4 fruit fly cellular contexts compared by ENCODE assay signal in genomic region chrX:10247366-10247765, dm6.
TF ChIP-seq lines count a peak whose summit lies in the region.

No protein-coding gene starts in this region.

- no peak for TF ChIP-seq CTCF in whole organism, embryonic (GFP tag; optimal IDR thresholded peaks at IDR 0.05; lab: Kevin White, UChicago)

TF ChIP-seq in whole organism, adult, 20 proteins besides CTCF, POLR2A, EP300 and RAD21:
- no peak for TF ChIP-seq cnc (optimal IDR thresholded peaks at IDR 0.05; lab: Kevin White, UChicago)
- TF ChIP-seq Mnt (GFP tag; optimal IDR thresholded peaks at IDR 0.05; lab: Kevin White, UChicago) = peak; percentile 1

TF ChIP-seq in whole organism, embryonic, 481 proteins besides CTCF, POLR2A, EP300 and RAD21 (continues in another document):
- TF ChIP-seq Fer1 (GFP tag; optimal IDR thresholded peaks at IDR 0.05; lab: Kevin White, UChicago) = no peak
- TF ChIP-seq wek (GFP tag; optimal IDR thresholded peaks at IDR 0.05; lab: Kevin White, UChicago) = no peak
- TF ChIP-seq crol (GFP tag; IDR thresholded peaks at IDR 0.05; lab: Robert Waterston, UW) = peak; percentile 93
- TF ChIP-seq ac (GFP tag; optimal IDR thresholded peaks at IDR 0.05; lab: Kevin White, UChicago) = no peak
- TF ChIP-seq CG2129 (GFP tag; IDR thresholded peaks at IDR 0.05; lab: Robert Waterston, UW; ENCODE audit: partially characterized antibody) = no peak
- no peak for TF ChIP-seq Elba2 (GFP tag; optimal IDR thresholded peaks at IDR 0.05; lab: Kevin White, UChicago)
- no peak for TF ChIP-seq CG11560 (tag; IDR thresholded peaks at IDR 0.05; lab: Robert Waterston, UW)
- no peak for TF ChIP-seq cwo (GFP tag; optimal IDR thresholded peaks at IDR 0.05; lab: Kevin White, UChicago)
- no peak for TF ChIP-seq CG30403 (GFP tag; optimal IDR thresholded peaks at IDR 0.05; lab: Kevin White, UChicago)
- no peak for TF ChIP-seq az2 (GFP tag; optimal IDR thresholded peaks at IDR 0.05; lab: Kevin White, UChicago)
- no peak for TF ChIP-seq CG3163 (GFP tag; optimal IDR thresholded peaks at IDR 0.05; lab: Kevin White, UChicago)
- TF ChIP-seq Neu2 (GFP tag; optimal IDR thresholded peaks at IDR 0.05; lab: Kevin White, UChicago; ENCODE audit: borderline replicate concordance) = no peak
- TF ChIP-seq sd (tag; optimal IDR thresholded peaks at IDR 0.05; lab: Kevin White, UChicago) = peak; percentile 75
- TF ChIP-seq CG17328 (GFP tag; IDR thresholded peaks at IDR 0.05; lab: Robert Waterston, UW) = no peak
- no peak for TF ChIP-seq fru (optimal IDR thresholded peaks at IDR 0.05; lab: Kevin White, UChicago)
- TF ChIP-seq cg (GFP tag; optimal IDR thresholded peaks at IDR 0.05; lab: Kevin White, UChicago) = peak; percentile 51
- TF ChIP-seq Med (GFP tag; lab: Kevin White, UChicago) = peak; percentile 60
- no peak for TF ChIP-seq CG12659 (GFP tag; optimal IDR thresholded peaks at IDR 0.05; lab: Kevin White, UChicago)
- peak; percentile 45 for TF ChIP-seq CG1832 (GFP tag; optimal IDR thresholded peaks at IDR 0.05; lab: Kevin White, UChicago)
- no peak for TF ChIP-seq CG14965 (GFP tag; optimal IDR thresholded peaks at IDR 0.05; lab: Kevin White, UChicago; ENCODE audit: borderline replicate concordance)
- no peak for TF ChIP-seq H2.0 (GFP tag; IDR thresholded peaks at IDR 0.05; lab: Robert Waterston, UW)
- TF ChIP-seq sens (GFP tag; lab: Kevin White, UChicago) = peak; percentile 31
- no peak for TF ChIP-seq CG43689 (GFP tag; IDR thresholded peaks at IDR 0.05; lab: Robert Waterston, UW)
- no peak for TF ChIP-seq CG6689 (GFP tag; IDR thresholded peaks at IDR 0.05; lab: Robert Waterston, UW)
- TF ChIP-seq Mrtf (GFP tag; IDR thresholded peaks at IDR 0.05; lab: Robert Waterston, UW) = no peak
- TF ChIP-seq CG15269 (tag; optimal IDR thresholded peaks at IDR 0.05; lab: Kevin White, UChicago) = no peak
- no peak for TF ChIP-seq sr (GFP tag; IDR thresholded peaks at IDR 0.05; lab: Robert Waterston, UW)
- TF ChIP-seq Ada2b (GFP tag; IDR thresholded peaks at IDR 0.05; lab: Robert Waterston, UW) = no peak
- TF ChIP-seq kay (GFP tag; optimal IDR thresholded peaks at IDR 0.05; lab: Kevin White, UChicago) = no peak
- no peak for TF ChIP-seq Lim3 (GFP tag; IDR thresholded peaks at IDR 0.05; lab: Robert Waterston, UW)
- no peak for TF ChIP-seq Spps (tag; optimal IDR thresholded peaks at IDR 0.05; lab: Kevin White, UChicago)
- no peak for TF ChIP-seq Hsf (GFP tag; optimal IDR thresholded peaks at IDR 0.05; lab: Kevin White, UChicago)

TF ChIP-seq in whole organism, prepupa, 60 proteins besides CTCF, POLR2A, EP300 and RAD21:
- TF ChIP-seq CG6276 (GFP tag; optimal IDR thresholded peaks at IDR 0.05; lab: Kevin White, UChicago) (peak; percentile 24), spab (GFP tag; optimal IDR thresholded peaks at IDR 0.05; lab: Kevin White, UChicago) (no peak), Eip78C (GFP tag; lab: Kevin White, UChicago) (peak; percentile 33), Sox15 (GFP tag; optimal IDR thresholded peaks at IDR 0.05; lab: Kevin White, UChicago) (no peak)
TF ChIP-seq in whole organism, prepupa: peak in this region for 2.

TF ChIP-seq in whole organism, pupa, 21 proteins besides CTCF, POLR2A, EP300 and RAD21:
- TF ChIP-seq Snoo (tag; optimal IDR thresholded peaks at IDR 0.05; lab: Kevin White, UChicago) (no peak), Ets98B (GFP tag; IDR thresholded peaks at IDR 0.05; lab: Robert Waterston, UW) (peak; percentile 30; the same call in 1 of the 2 replicates), CG10348 (GFP tag; IDR thresholded peaks at IDR 0.05; lab: Robert Waterston, UW) (no peak), CG14655 (GFP tag; optimal IDR thresholded peaks at IDR 0.05; lab: Kevin White, UChicago) (no peak), rn (GFP tag; IDR thresholded peaks at IDR 0.05; lab: Robert Waterston, UW) (no peak), CG34367 (tag; optimal IDR thresholded peaks at IDR 0.05; lab: Kevin White, UChicago) (no peak), CG32121 (GFP tag; IDR thresholded peaks at IDR 0.05; lab: Robert Waterston, UW) (peak; percentile 40; the same call in 1 of the 2 replicates), Pif1B (GFP tag; optimal IDR thresholded peaks at IDR 0.05; lab: Kevin White, UChicago) (no peak), CG9948 (tag; optimal IDR thresholded peaks at IDR 0.05; lab: Kevin White, UChicago) (no peak), fd96Ca (GFP tag; IDR thresholded peaks at IDR 0.05; lab: Robert Waterston, UW) (peak; percentile 41; the same call in 1 of the 3 replicates), CG17806 (tag; optimal IDR thresholded peaks at IDR 0.05; lab: Kevin White, UChicago) (no peak), EcR (GFP tag; optimal IDR thresholded peaks at IDR 0.05; lab: Kevin White, UChicago) (no peak), CG12605 (GFP tag; IDR thresholded peaks at IDR 0.05; lab: Robert Waterston, UW) (no peak), CG4496 (GFP tag; IDR thresholded peaks at IDR 0.05; lab: Robert Waterston, UW) (peak; percentile 33; the same call in 1 of the 3 replicates), D1 (tag; optimal IDR thresholded peaks at IDR 0.05; lab: Kevin White, UChicago) (no peak)
TF ChIP-seq in whole organism, pupa: peak in this region for 4.
